Fruit fly (Drosophila melanogaster) whole organism, embryonic: ENCODE measurements around the gene Vps52.

Source experiments
- Aef1 ChIP-seq: fragments of 200-800 bp; sonication (Bioruptor generic); IDR thresholded peaks from 3 replicates; pipeline ENCODE4 v1.3.6; 2022; ENCODE audit warnings: missing biosample characterization, missing genetic modification characterization
- Atf-2 ChIP-seq: fragments of 200-800 bp; sonication (Bioruptor generic); optimal IDR thresholded peaks from 2 replicates; lab custom pipeline; 2016; ENCODE audit warnings: missing biosample characterization, missing genetic modification characterization
- Atf6 ChIP-seq: fragments of 200-800 bp; sonication (Bioruptor generic); IDR thresholded peaks from 2 replicates; pipeline ENCODE4 v1.3.6; 2022; ENCODE audit warnings: missing biosample characterization, missing genetic modification characterization
- CG11723 ChIP-seq: fragments of 200-800 bp; sonication (Bioruptor generic); optimal IDR thresholded peaks from 2 replicates; lab custom pipeline; 2017; ENCODE audit warnings: missing biosample characterization, mild to moderate bottlenecking, missing genetic modification characterization
- CG12942 ChIP-seq: fragments of 200-800 bp; sonication (Bioruptor generic); optimal IDR thresholded peaks from 3 replicates; lab custom pipeline; 2016; ENCODE audit warnings: missing biosample characterization, missing genetic modification characterization
- CG14050 ChIP-seq: fragments of 200-800 bp; sonication (Bioruptor generic); IDR thresholded peaks from 3 replicates; pipeline ENCODE4 v1.3.6; 2022; ENCODE audit warnings: missing biosample characterization, missing genetic modification characterization
- CG15011 ChIP-seq: fragments of 200-800 bp; sonication (Bioruptor generic); optimal IDR thresholded peaks from 3 replicates; lab custom pipeline; 2018; ENCODE audit warnings: missing biosample characterization, mild to moderate bottlenecking, missing genetic modification characterization
- CG16863 ChIP-seq: fragments of 200-800 bp; sonication (Bioruptor generic); optimal IDR thresholded peaks from 3 replicates; lab custom pipeline; 2016; ENCODE audit warnings: missing biosample characterization, missing genetic modification characterization
- CG2120 ChIP-seq: fragments of 200-800 bp; sonication (Bioruptor generic); optimal IDR thresholded peaks from 3 replicates; lab custom pipeline; 2016; ENCODE audit warnings: missing biosample characterization, missing genetic modification characterization
- CG2202 ChIP-seq: fragments of 200-800 bp; sonication (Bioruptor generic); optimal IDR thresholded peaks from 2 replicates; lab custom pipeline; 2018; ENCODE audit warnings: missing biosample characterization, mild to moderate bottlenecking, missing genetic modification characterization
- CG3065 ChIP-seq: fragments of 200-800 bp; sonication (Bioruptor generic); optimal IDR thresholded peaks from 2 replicates; lab custom pipeline; 2016; ENCODE audit warnings: missing biosample characterization, missing genetic modification characterization
- CG3726 ChIP-seq: fragments of 200-800 bp; sonication (Bioruptor generic); IDR thresholded peaks from 3 replicates; pipeline ENCODE4, ENCODE4 v1.3.6; 2022; ENCODE audit warnings: missing biosample characterization, missing genetic modification characterization
- CG3847 ChIP-seq: fragments of 200-800 bp; sonication (Bioruptor generic); IDR thresholded peaks from 2 replicates; pipeline ENCODE4 v1.3.6; 2022; ENCODE audit warnings: missing biosample characterization, missing genetic modification characterization
- CG4282 ChIP-seq: fragments of 200-800 bp; sonication (Bioruptor generic); optimal IDR thresholded peaks from 2 replicates; lab custom pipeline; 2016; ENCODE audit warnings: missing biosample characterization, missing genetic modification characterization
- CG5180 ChIP-seq: fragments of 200-800 bp; sonication (Bioruptor generic); optimal IDR thresholded peaks from 3 replicates; lab custom pipeline; 2017; ENCODE audit warnings: missing biosample characterization, missing genetic modification characterization, mild to moderate bottlenecking, moderate library complexity, missing genetic modification reagents
- CG6654 ChIP-seq: fragments of 200-800 bp; sonication (Bioruptor generic); optimal IDR thresholded peaks from 2 replicates; lab custom pipeline; 2017; ENCODE audit warnings: missing biosample characterization, mild to moderate bottlenecking, missing genetic modification characterization
- CG6683 ChIP-seq: fragments of 200-800 bp; sonication (Bioruptor generic); optimal IDR thresholded peaks from 2 replicates; lab custom pipeline; 2017; ENCODE audit warnings: missing biosample characterization, mild to moderate bottlenecking, missing genetic modification characterization, missing genetic modification reagents
- CG7987 ChIP-seq: fragments of 200-800 bp; sonication (Bioruptor generic); optimal IDR thresholded peaks from 2 replicates; lab custom pipeline; 2018; ENCODE audit warnings: missing biosample characterization, mild to moderate bottlenecking, missing genetic modification characterization, moderate library complexity
- CTCF ChIP-seq: fragments of 200-800 bp; sonication (Bioruptor generic); optimal IDR thresholded peaks from 2 replicates; lab custom pipeline; 2017; ENCODE audit warnings: missing biosample characterization, mild to moderate bottlenecking, missing genetic modification characterization, moderate library complexity
- Dad ChIP-seq: fragments of 200-800 bp; sonication (Bioruptor generic); optimal IDR thresholded peaks from 3 replicates; lab custom pipeline; 2016; ENCODE audit warnings: missing biosample characterization, missing genetic modification characterization
- Doc2 ChIP-seq: fragments of 200-800 bp; sonication (Bioruptor generic); IDR thresholded peaks from 2 replicates; pipeline ENCODE4 v1.3.6; 2022; ENCODE audit warnings: missing biosample characterization, missing genetic modification characterization
- Dref ChIP-seq: fragments of 200-800 bp; sonication (Bioruptor generic); IDR thresholded peaks from 2 replicates; pipeline ENCODE4 v1.3.6; 2022; ENCODE audit warnings: missing biosample characterization, missing genetic modification characterization
- ERR ChIP-seq: fragments of 200-800 bp; sonication (Bioruptor generic); optimal IDR thresholded peaks from 2 replicates; lab custom pipeline; 2016; ENCODE audit warnings: missing biosample characterization, missing genetic modification characterization
- Ets65A ChIP-seq: fragments of 200-800 bp; sonication (Bioruptor generic); peaks from one replicate; lab custom pipeline; 2016; ENCODE audit warnings: missing biosample characterization, missing genetic modification characterization
- Fer2 ChIP-seq: fragments of 200-800 bp; sonication (Bioruptor generic); optimal IDR thresholded peaks from 2 replicates; lab custom pipeline; 2018; ENCODE audit warnings: missing biosample characterization, mild to moderate bottlenecking, missing genetic modification characterization, moderate library complexity
- HLH3B ChIP-seq: fragments of 200-800 bp; sonication (Bioruptor generic); IDR thresholded peaks from 2 replicates; pipeline ENCODE4 v1.3.6; 2022; ENCODE audit warnings: missing biosample characterization, missing genetic modification characterization
- HLH54F ChIP-seq: fragments of 200-800 bp; sonication (Bioruptor generic); optimal IDR thresholded peaks from 3 replicates; lab custom pipeline; 2016; ENCODE audit warnings: missing biosample characterization, missing genetic modification characterization
- HmgZ ChIP-seq: fragments of 200-800 bp; sonication (Bioruptor generic); optimal IDR thresholded peaks from 2 replicates; lab custom pipeline; 2018; ENCODE audit warnings: missing biosample characterization, mild to moderate bottlenecking, missing genetic modification characterization
- Lpt ChIP-seq: fragments of >200 bp; optimal IDR thresholded peaks from 2 replicates; lab custom pipeline; 2018; ENCODE audit warnings: missing biosample characterization, missing genetic modification characterization
- MTF-1 ChIP-seq: fragments of 200-800 bp; sonication (Bioruptor generic); optimal IDR thresholded peaks from 2 replicates; lab custom pipeline; 2018; ENCODE audit warnings: missing biosample characterization, mild to moderate bottlenecking, missing genetic modification characterization, borderline replicate concordance
- Mad ChIP-seq: fragments of 200-800 bp; sonication (Bioruptor generic); optimal IDR thresholded peaks from 2 replicates; lab custom pipeline; 2016; ENCODE audit warnings: missing biosample characterization, missing genetic modification characterization
- Nf-YB ChIP-seq: fragments of 200-800 bp; sonication (Bioruptor generic); optimal IDR thresholded peaks from 3 replicates; lab custom pipeline; 2019; ENCODE audit warnings: missing biosample characterization, mild to moderate bottlenecking, missing genetic modification characterization, moderate library complexity
- Oli ChIP-seq: fragments of 200-800 bp; sonication (Bioruptor generic); optimal IDR thresholded peaks from 2 replicates; lab custom pipeline; 2018; ENCODE audit warnings: missing biosample characterization, mild to moderate bottlenecking, missing genetic modification characterization, moderate library complexity
- Rfx ChIP-seq: fragments of 200-800 bp; sonication (Bioruptor generic); IDR thresholded peaks from 2 replicates; pipeline ENCODE4 v1.3.6; 2022; ENCODE audit warnings: missing biosample characterization, missing genetic modification characterization
- TFAM ChIP-seq: fragments of 200-800 bp; sonication (Bioruptor generic); optimal IDR thresholded peaks from 2 replicates; lab custom pipeline; 2017; ENCODE audit warnings: missing biosample characterization, missing genetic modification characterization, inconsistent platforms
- abd-A ChIP-seq: fragments of 200-800 bp; sonication (Bioruptor generic); optimal IDR thresholded peaks from 3 replicates; lab custom pipeline; 2019; ENCODE audit warnings: missing biosample characterization, mild to moderate bottlenecking, missing genetic modification characterization, moderate library complexity
- ash1 ChIP-seq: fragments of 200-800 bp; sonication (Bioruptor generic); optimal IDR thresholded peaks from 2 replicates; lab custom pipeline; 2018; ENCODE audit warnings: missing biosample characterization, mild to moderate bottlenecking, missing genetic modification characterization
- chm ChIP-seq: fragments of 200-800 bp; sonication (Bioruptor generic); IDR thresholded peaks from 2 replicates; pipeline ENCODE4 v1.3.6; 2022; ENCODE audit warnings: missing biosample characterization, missing genetic modification characterization
- croc ChIP-seq: fragments of 200-800 bp; sonication (Bioruptor generic); conservative IDR thresholded peaks from 3 replicates; pipeline ENCODE4 v1.3.6; 2022; ENCODE audit warnings: missing biosample characterization, missing genetic modification characterization
- crol ChIP-seq: fragments of 200-800 bp; sonication (Bioruptor generic); IDR thresholded peaks from 2 replicates; pipeline ENCODE4 v1.3.6; 2022; ENCODE audit warnings: missing biosample characterization, missing genetic modification characterization
- dm ChIP-seq: fragments of 200-800 bp; sonication (Bioruptor generic); optimal IDR thresholded peaks from 3 replicates; lab custom pipeline; 2016; ENCODE audit warnings: missing biosample characterization, missing genetic modification characterization
- en ChIP-seq: fragments of 200-800 bp; sonication (Bioruptor generic); optimal IDR thresholded peaks from 2 replicates; lab custom pipeline; 2016; ENCODE audit warnings: missing biosample characterization, missing genetic modification characterization
- ken ChIP-seq: fragments of 200-800 bp; sonication (Bioruptor generic); IDR thresholded peaks from 3 replicates; pipeline ENCODE4 v1.3.6; 2022; ENCODE audit warnings: missing biosample characterization, missing genetic modification characterization
- kni ChIP-seq: fragments of 200-800 bp; sonication (Bioruptor generic); optimal IDR thresholded peaks from 3 replicates; lab custom pipeline; 2017; ENCODE audit warnings: mild to moderate bottlenecking, missing biosample characterization, missing genetic modification reagents, missing genetic modification characterization
- lilli ChIP-seq: fragments of 200-800 bp; sonication (Bioruptor generic); optimal IDR thresholded peaks from 3 replicates; lab custom pipeline; 2016; ENCODE audit warnings: missing biosample characterization, missing genetic modification characterization
- mam ChIP-seq: fragments of 200-800 bp; sonication (Bioruptor generic); optimal IDR thresholded peaks from 3 replicates; lab custom pipeline; 2016; ENCODE audit warnings: missing biosample characterization, missing genetic modification characterization
- mirr ChIP-seq: fragments of 200-800 bp; sonication (Bioruptor generic); optimal IDR thresholded peaks from 3 replicates; lab custom pipeline; 2018; ENCODE audit warnings: missing biosample characterization, mild to moderate bottlenecking, missing genetic modification characterization
- mld ChIP-seq: fragments of 200-800 bp; sonication (Bioruptor generic); IDR thresholded peaks from 3 replicates; pipeline ENCODE4 v1.3.6; 2022; ENCODE audit warnings: missing biosample characterization, missing genetic modification characterization; ENCODE audit not compliant: partially characterized antibody
- rib ChIP-seq: fragments of 200-800 bp; sonication (Bioruptor generic); IDR thresholded peaks from 2 replicates; pipeline ENCODE4 v1.3.6; 2022; ENCODE audit warnings: missing biosample characterization, missing genetic modification characterization
- ro ChIP-seq: fragments of 200-800 bp; sonication (Bioruptor generic); IDR thresholded peaks from 2 replicates; pipeline ENCODE4 v1.3.6; 2022; ENCODE audit warnings: missing biosample characterization, missing genetic modification characterization
- tx ChIP-seq: fragments of 200-800 bp; sonication (Bioruptor generic); optimal IDR thresholded peaks from 2 replicates; lab custom pipeline; 2016; ENCODE audit warnings: missing biosample characterization, missing genetic modification characterization
- zen2 ChIP-seq: fragments of 200-800 bp; sonication (Bioruptor generic); IDR thresholded peaks from 3 replicates; pipeline ENCODE4 v1.3.6; 2022; ENCODE audit warnings: missing biosample characterization, missing genetic modification characterization; ENCODE audit not compliant: partially characterized antibody

Vps52 gene

dm6 chr2L:5476699-5477098 is 47.0 kb downstream of the Vps52 start (continued):
- TF ChIP-seq Aef1, result peak; percentile 75
- peak; percentile 71 for TF ChIP-seq HLH54F (GFP tag; lab: Kevin White, UChicago)
- peak; percentile 81 for TF ChIP-seq Atf-2 (GFP tag; lab: Kevin White, UChicago)
- TF ChIP-seq Ets65A (GFP tag; lab: Kevin White, UChicago), result peak; percentile 96
- TF ChIP-seq Fer2 (tag; lab: Kevin White, UChicago), result peak; percentile 14
- peak; percentile 74; the same call in 1 of the 2 replicates for TF ChIP-seq Atf6 (GFP tag; lab: Robert Waterston, UW)
- TF ChIP-seq Lpt (GFP tag; lab: Kevin White, UChicago), result no peak
- peak; percentile 89 for TF ChIP-seq lilli (GFP tag; lab: Kevin White, UChicago)
- TF ChIP-seq dm (GFP tag; lab: Kevin White, UChicago), result peak; percentile 78
- peak; percentile 42; the same call in 1 of the 2 replicates for TF ChIP-seq crol
- peak; percentile 18 for TF ChIP-seq kni (GFP tag; lab: Kevin White, UChicago)
- peak; percentile 41 for TF ChIP-seq CG7987 (GFP tag; lab: Kevin White, UChicago)
- TF ChIP-seq abd-A (tag; lab: Kevin White, UChicago), result no peak
- peak; percentile 61 for TF ChIP-seq CG4282 (GFP tag; lab: Kevin White, UChicago)
- TF ChIP-seq CG6683 (GFP tag; lab: Kevin White, UChicago), result no peak
- TF ChIP-seq CG16863 (GFP tag; lab: Kevin White, UChicago), result peak; percentile 90
- TF ChIP-seq HLH3B (GFP tag; lab: Robert Waterston, UW), result peak; percentile 83
- no peak for TF ChIP-seq mld
- peak; percentile 84 for TF ChIP-seq Rfx (GFP tag; lab: Robert Waterston, UW)
- TF ChIP-seq CG5180 (GFP tag; lab: Kevin White, UChicago), result peak; percentile 65
- TF ChIP-seq en (GFP tag; lab: Kevin White, UChicago), result peak; percentile 88
- TF ChIP-seq rib (GFP tag; lab: Robert Waterston, UW), result no peak
- peak; percentile 73; the same call in 2 of the 3 replicates for TF ChIP-seq CG3726
- TF ChIP-seq CG3065, result peak; percentile 74
- TF ChIP-seq Dad (GFP tag; lab: Kevin White, UChicago), result peak; percentile 70
- peak; percentile 19 for TF ChIP-seq TFAM (GFP tag; lab: Kevin White, UChicago)
- 0 out of 2 replicates have a peak, but pooled peaks have one; percentile 31 for TF ChIP-seq Doc2 (GFP tag; lab: Robert Waterston, UW)
- peak; percentile 68 for TF ChIP-seq CG12942 (GFP tag; lab: Kevin White, UChicago)
- TF ChIP-seq CG14050 (GFP tag; lab: Robert Waterston, UW), result peak; percentile 53
- TF ChIP-seq CG2120, result peak; percentile 78
- TF ChIP-seq mirr, result no peak
- TF ChIP-seq ken, result peak; percentile 88
- peak; percentile 68; the same call in 1 of the 2 replicates for TF ChIP-seq ro (GFP tag; lab: Robert Waterston, UW)
- TF ChIP-seq ERR (GFP tag; lab: Kevin White, UChicago), result peak; percentile 36
- peak; percentile 70 for TF ChIP-seq HmgZ (tag; lab: Kevin White, UChicago)
- TF ChIP-seq tx (GFP tag; lab: Kevin White, UChicago), result peak; percentile 82
- TF ChIP-seq CG2202 (tag; lab: Kevin White, UChicago), result peak; percentile 86
- TF ChIP-seq CG11723 (GFP tag; lab: Kevin White, UChicago), result peak; percentile 58
- no peak for TF ChIP-seq CG6654 (GFP tag; lab: Kevin White, UChicago)
- no peak for TF ChIP-seq CTCF (GFP tag; lab: Kevin White, UChicago)
- no peak for TF ChIP-seq Dref (GFP tag; lab: Robert Waterston, UW)
- peak; percentile 87 for TF ChIP-seq Oli
- peak; percentile 85 for TF ChIP-seq mam (GFP tag; lab: Kevin White, UChicago)
- TF ChIP-seq ash1 (GFP tag; lab: Kevin White, UChicago), result no peak
- TF ChIP-seq chm (GFP tag; lab: Robert Waterston, UW), result peak; percentile 93
- peak; percentile 31 for TF ChIP-seq MTF-1
- peak; percentile 37 for TF ChIP-seq Mad (GFP tag; lab: Kevin White, UChicago)
- peak; percentile 36 for TF ChIP-seq CG15011
- no peak for TF ChIP-seq zen2 (GFP tag; lab: Robert Waterston, UW)
- TF ChIP-seq croc, result peak; percentile 87
- TF ChIP-seq CG3847 (GFP tag; lab: Robert Waterston, UW), result peak; percentile 76
- peak; percentile 27 for TF ChIP-seq Nf-YB (GFP tag; lab: Kevin White, UChicago)
